Worm (Caenorhabditis elegans) whole organism, mixed stage, embryonic: Measurements from ENCODE around the gene C34D4.4.

ENCODE experiments used
- drap-1 ChIP-seq: fragments of 200-800 bp; sonication (Bioruptor generic); optimal IDR thresholded peaks from 3 replicates; lab custom pipeline; 2018; ENCODE audit warnings: mild to moderate bottlenecking, missing genetic modification characterization, missing compliant biosample characterization
- hlh-1 ChIP-seq: fragments of 150-350 bp; optimal IDR thresholded peaks from 2 replicates; lab custom pipeline; 2014; ENCODE audit warnings: missing biosample characterization, missing genetic modification reagents, missing genetic modification characterization
- nhr-28 ChIP-seq: fragments of 150-350 bp; optimal IDR thresholded peaks from 2 replicates; lab custom pipeline; 2014; ENCODE audit warnings: missing biosample characterization, missing genetic modification characterization
- nhr-76 ChIP-seq: sonication (generic microtip); optimal IDR thresholded peaks from 2 replicates; lab custom pipeline; 2017; ENCODE audit warnings: missing biosample characterization, missing genetic modification characterization
- snpc-4 ChIP-seq: fragments of 150-350 bp; optimal IDR thresholded peaks from 2 replicates; lab custom pipeline; 2014; ENCODE audit warnings: missing biosample characterization, missing genetic modification characterization
- unc-39 ChIP-seq: fragments of 150-350 bp; optimal IDR thresholded peaks from 2 replicates; lab custom pipeline; 2014; ENCODE audit warnings: missing biosample characterization, missing genetic modification characterization
- ztf-11 ChIP-seq: fragments of 150-350 bp; optimal IDR thresholded peaks from 2 replicates; lab custom pipeline; 2014; ENCODE audit warnings: missing biosample characterization, missing genetic modification characterization

DNA sequence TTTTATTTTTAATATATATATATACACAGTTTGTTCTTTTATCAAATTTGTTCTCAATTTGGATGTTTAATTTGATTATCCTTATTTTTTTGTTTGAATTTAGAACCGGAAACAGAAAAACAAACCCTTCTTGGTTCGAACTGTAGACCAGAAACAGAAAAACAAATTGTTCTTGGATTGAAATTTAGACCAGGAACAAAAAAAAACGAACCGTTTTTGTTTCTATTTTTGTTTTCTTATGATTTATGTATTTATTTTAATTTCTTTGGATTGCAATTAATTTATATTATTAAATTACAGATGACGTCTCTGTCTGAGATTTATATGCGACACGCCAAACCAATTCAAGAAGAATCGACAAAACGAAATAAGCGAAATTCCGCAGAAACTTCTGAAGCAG, 26.2 kb downstream of the C34D4.4 start, which contains the start of gene C42D4.19:
- TF ChIP-seq drap-1 (GFP tag; lab: Kevin White, UChicago) (no peak), nhr-76 (no peak), ztf-11 (tag; lab: Kevin White, UChicago) (no peak), hlh-1 (tag; lab: Kevin White, UChicago) (no peak), nhr-28 (no peak), unc-39 (no peak), snpc-4 (tag; lab: Kevin White, UChicago) (no peak)
